Fruit fly (Drosophila melanogaster) whole organism, pupa: ENCODE results near the gene CG32121.

Experiments
- CG12605 ChIP-seq: fragments of 200-800 bp; sonication (Bioruptor generic); IDR thresholded peaks from 2 replicates; pipeline ENCODE4 v1.3.6; 2022; ENCODE audit warnings: missing biosample characterization, missing genetic modification characterization
- CG32121 ChIP-seq: fragments of 200-800 bp; sonication (Bioruptor generic); IDR thresholded peaks from 2 replicates; pipeline ENCODE4 v1.3.6; 2022; ENCODE audit warnings: missing biosample characterization, missing genetic modification characterization

DNA sequence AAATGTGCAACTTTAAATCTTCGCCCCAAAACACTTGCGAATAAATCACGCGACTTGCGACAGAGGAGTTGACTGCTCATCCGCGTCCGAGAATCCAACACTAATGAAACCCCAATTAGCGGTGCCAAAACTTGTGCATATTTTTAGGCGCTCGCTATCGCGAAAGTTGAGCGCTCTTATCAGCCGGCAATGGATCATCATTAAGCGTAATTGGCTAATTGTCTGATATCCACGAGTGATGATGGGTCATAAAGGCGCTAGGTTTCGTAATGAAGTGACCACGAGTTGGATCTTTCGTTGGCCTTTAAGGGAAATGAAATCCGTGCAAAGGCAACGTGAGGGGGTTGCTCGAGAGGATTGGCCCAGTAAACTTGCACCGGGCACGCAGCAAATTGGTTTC lies 32.6 kb upstream of the CG32121 start:
- TF ChIP-seq CG32121 (no peak), CG12605 (GFP tag; lab: Robert Waterston, UW) (no peak)
